Worm (Caenorhabditis elegans): ENCODE data around the gene C45B11.8.

Gene C45B11.8

ce11 chrV:11083691-11084090 lies 43.1 kb downstream of the C45B11.8 start:
- no peak for TF ChIP-seq unc-62 (GFP tag; optimal IDR thresholded peaks at IDR 0.05)

- TF ChIP-seq unc-62 (GFP tag; optimal IDR thresholded peaks at IDR 0.05): no peak
Measured at ce11 chrV:11087119-11087518, 46.5 kb downstream of the C45B11.8 start.

- no peak for TF ChIP-seq unc-62 (GFP tag; optimal IDR thresholded peaks at IDR 0.05)
Measured at ce11 chrV:11087519-11087998, 47.0 kb downstream of the C45B11.8 start, which contains the start of gene Y42A5A.1. Gene Y42A5A.1, plus strand, starts transcription at chrV:11087948.

All from whole organism, dauer.